Fruit fly (Drosophila melanogaster) whole organism, embryonic: ENCODE measurements around the gene Dlip1.
A peak's percentile ranks its signal among the peaks of the same experiment; 100 is the strongest.

Experiments used
- CG10209 ChIP-seq: fragments of 200-800 bp; sonication (Bioruptor generic); optimal IDR thresholded peaks from 3 replicates; lab custom pipeline; 2017; ENCODE audit warnings: missing biosample characterization, mild to moderate bottlenecking, missing genetic modification characterization, missing genetic modification reagents
- CG10543 ChIP-seq: fragments of 200-800 bp; sonication (Bioruptor generic); optimal IDR thresholded peaks from 3 replicates; lab custom pipeline; 2017; ENCODE audit warnings: missing biosample characterization, mild to moderate bottlenecking, missing genetic modification characterization, moderate library complexity
- CG13894 ChIP-seq: fragments of 200-800 bp; sonication (Bioruptor generic); optimal IDR thresholded peaks from 3 replicates; lab custom pipeline; 2018; ENCODE audit warnings: missing biosample characterization, mild to moderate bottlenecking, missing genetic modification characterization, moderate library complexity
- CG14014 ChIP-seq: fragments of 200-800 bp; sonication (Bioruptor generic); IDR thresholded peaks from 2 replicates; pipeline ENCODE4 v1.3.6; 2022; ENCODE audit warnings: missing biosample characterization, missing genetic modification characterization
- CG17361 ChIP-seq: fragments of 200-800 bp; sonication (Bioruptor generic); IDR thresholded peaks from 3 replicates; pipeline ENCODE4 v1.3.6; 2022; ENCODE audit warnings: missing biosample characterization, missing genetic modification characterization
- CG18764 ChIP-seq: fragments of 200-800 bp; sonication (Bioruptor generic); optimal IDR thresholded peaks from 3 replicates; lab custom pipeline; 2016; ENCODE audit warnings: missing biosample characterization, missing genetic modification characterization
- CG2875 ChIP-seq: fragments of 200-800 bp; sonication (Bioruptor generic); optimal IDR thresholded peaks from 2 replicates; lab custom pipeline; 2017; ENCODE audit warnings: missing biosample characterization, mild to moderate bottlenecking, missing genetic modification characterization, missing genetic modification reagents
- CG32532 ChIP-seq: fragments of 200-800 bp; sonication (Bioruptor generic); IDR thresholded peaks from 2 replicates; pipeline ENCODE4 v1.3.6; 2022; ENCODE audit warnings: missing biosample characterization, missing genetic modification characterization
- CG34376 ChIP-seq: fragments of 200-800 bp; sonication (Bioruptor generic); optimal IDR thresholded peaks from 2 replicates; lab custom pipeline; 2018; ENCODE audit warnings: missing biosample characterization, mild to moderate bottlenecking, missing genetic modification characterization
- CG3995 ChIP-seq: fragments of 200-800 bp; sonication (Bioruptor generic); optimal IDR thresholded peaks from 3 replicates; lab custom pipeline; 2016; ENCODE audit warnings: missing biosample characterization, missing genetic modification characterization
- CG42726 ChIP-seq: fragments of 200-800 bp; sonication (Bioruptor generic); IDR thresholded peaks from 2 replicates; pipeline ENCODE4 v1.3.6; 2022; ENCODE audit warnings: missing biosample characterization, missing genetic modification characterization; ENCODE audit not compliant: partially characterized antibody
- CG6854 ChIP-seq: fragments of 200-800 bp; sonication (Bioruptor generic); optimal IDR thresholded peaks from 3 replicates; lab custom pipeline; 2017; ENCODE audit warnings: missing biosample characterization, mild to moderate bottlenecking, missing genetic modification characterization
- CG7271 ChIP-seq: fragments of 200-800 bp; sonication (Bioruptor generic); optimal IDR thresholded peaks from 2 replicates; lab custom pipeline; 2018; ENCODE audit warnings: missing biosample characterization, mild to moderate bottlenecking, missing genetic modification characterization, moderate library complexity
- CG7839 ChIP-seq: fragments of 200-800 bp; sonication (Bioruptor generic); optimal IDR thresholded peaks from 3 replicates; lab custom pipeline; 2018; ENCODE audit warnings: missing biosample characterization, mild to moderate bottlenecking, missing genetic modification characterization, moderate library complexity
- CG8290 ChIP-seq, 3 experiments: fragments of 200-800 bp; sonication (Bioruptor generic); optimal IDR thresholded peaks; 2 replicates each; lab custom pipeline; 2016 to 2019; ENCODE audit warnings: missing biosample characterization in 3 of 3, missing genetic modification characterization in 3 of 3, mild to moderate bottlenecking in 2 of 3, moderate library complexity in 1 of 3
- CG9727 ChIP-seq: fragments of 200-800 bp; sonication (Bioruptor generic); optimal IDR thresholded peaks from 3 replicates; lab custom pipeline; 2017; ENCODE audit warnings: missing biosample characterization, mild to moderate bottlenecking, missing genetic modification characterization
- CkIIα-i1 ChIP-seq: fragments of 200-800 bp; sonication (Bioruptor generic); IDR thresholded peaks from 2 replicates; pipeline ENCODE4 v1.3.6; 2022; ENCODE audit warnings: missing biosample characterization, missing genetic modification characterization
- Dll ChIP-seq: fragments of 200-800 bp; sonication (Bioruptor generic); IDR thresholded peaks from 4 replicates; pipeline ENCODE4 v1.3.6; 2022; ENCODE audit warnings: missing biosample characterization, missing genetic modification characterization; ENCODE audit not compliant: partially characterized antibody
- E2f1 ChIP-seq: fragments of 200-800 bp; sonication (Bioruptor generic); IDR thresholded peaks from 2 replicates; pipeline ENCODE4 v1.3.6; 2022; ENCODE audit warnings: missing biosample characterization, missing genetic modification characterization
- Gsc ChIP-seq: fragments of 200-800 bp; sonication (Bioruptor generic); IDR thresholded peaks from 2 replicates; pipeline ENCODE4 v1.3.6; 2022; ENCODE audit warnings: missing biosample characterization, missing genetic modification characterization
- HLH3B ChIP-seq: fragments of 200-800 bp; sonication (Bioruptor generic); IDR thresholded peaks from 2 replicates; pipeline ENCODE4 v1.3.6; 2022; ENCODE audit warnings: missing biosample characterization, missing genetic modification characterization
- Hand ChIP-seq: fragments of 200-800 bp; sonication (Bioruptor generic); optimal IDR thresholded peaks from 2 replicates; lab custom pipeline; 2017; ENCODE audit warnings: mild to moderate bottlenecking, missing biosample characterization, missing genetic modification reagents, missing genetic modification characterization
- Hey ChIP-seq: fragments of 200-800 bp; sonication (Bioruptor generic); optimal IDR thresholded peaks from 3 replicates; lab custom pipeline; 2018; ENCODE audit warnings: missing biosample characterization, mild to moderate bottlenecking, missing genetic modification characterization
- Lhr ChIP-seq: fragments of 200-800 bp; sonication (Bioruptor generic); optimal IDR thresholded peaks from 3 replicates; lab custom pipeline; 2017; ENCODE audit warnings: mild to moderate bottlenecking, missing biosample characterization, missing genetic modification reagents, missing genetic modification characterization
- MBD-R2 ChIP-seq: fragments of 200-800 bp; sonication (Bioruptor generic); IDR thresholded peaks from 2 replicates; pipeline ENCODE4 v1.3.6; 2022; ENCODE audit warnings: missing biosample characterization, missing genetic modification characterization
- Rx ChIP-seq: fragments of 200-800 bp; sonication (Bioruptor generic); IDR thresholded peaks from 2 replicates; pipeline ENCODE4 v1.3.6; 2022; ENCODE audit warnings: missing biosample characterization, missing genetic modification characterization
- Side ChIP-seq: fragments of 200-800 bp; sonication (Bioruptor generic); optimal IDR thresholded peaks from 2 replicates; lab custom pipeline; 2016; ENCODE audit warnings: missing biosample characterization, missing genetic modification characterization
- Usf ChIP-seq: fragments of 200-800 bp; sonication (Bioruptor generic); optimal IDR thresholded peaks from 2 replicates; lab custom pipeline; 2017; ENCODE audit warnings: missing genotype, missing biosample characterization, missing genetic modification characterization
- amos ChIP-seq: fragments of 200-800 bp; sonication (Bioruptor generic); IDR thresholded peaks from 2 replicates; pipeline ENCODE4 v1.3.6; 2022; ENCODE audit warnings: missing biosample characterization, missing genetic modification characterization; ENCODE audit not compliant: partially characterized antibody
- az2 ChIP-seq: fragments of 200-800 bp; sonication (Bioruptor generic); optimal IDR thresholded peaks from 3 replicates; lab custom pipeline; 2016; ENCODE audit warnings: missing biosample characterization, missing genetic modification characterization
- bab2 ChIP-seq: fragments of 200-800 bp; sonication (Bioruptor generic); optimal IDR thresholded peaks from 2 replicates; lab custom pipeline; 2016; ENCODE audit warnings: missing biosample characterization, missing genetic modification characterization
- cg ChIP-seq: fragments of 200-800 bp; sonication (Bioruptor generic); optimal IDR thresholded peaks from 3 replicates; lab custom pipeline; 2019; ENCODE audit warnings: missing biosample characterization, mild to moderate bottlenecking, missing genetic modification characterization, moderate library complexity
- chif ChIP-seq, 2 experiments: fragments of 200-800 bp; sonication (Bioruptor generic); optimal IDR thresholded peaks; 3 replicates each; lab custom pipeline; 2016; ENCODE audit warnings: missing biosample characterization in 2 of 2, missing genetic modification characterization in 2 of 2
- chinmo ChIP-seq: fragments of 200-800 bp; sonication (Bioruptor generic); IDR thresholded peaks from 4 replicates; pipeline ENCODE4 v1.3.6; 2022; ENCODE audit warnings: missing biosample characterization, missing genetic modification characterization; ENCODE audit not compliant: partially characterized antibody
- corto ChIP-seq: fragments of 200-800 bp; sonication (Bioruptor generic); optimal IDR thresholded peaks from 2 replicates; lab custom pipeline; 2016; ENCODE audit warnings: missing biosample characterization, mild to moderate bottlenecking, missing genetic modification characterization, moderate library complexity
- danr ChIP-seq: fragments of 200-800 bp; sonication (Bioruptor generic); IDR thresholded peaks from 2 replicates; pipeline ENCODE4 v1.3.6; 2022; ENCODE audit warnings: missing biosample characterization, missing genetic modification characterization
- knrl ChIP-seq: fragments of 200-800 bp; sonication (Bioruptor generic); IDR thresholded peaks from 3 replicates; pipeline ENCODE4 v1.3.6; 2022; ENCODE audit warnings: missing biosample characterization, missing genetic modification characterization; ENCODE audit not compliant: partially characterized antibody
- mirr ChIP-seq: fragments of 200-800 bp; sonication (Bioruptor generic); optimal IDR thresholded peaks from 3 replicates; lab custom pipeline; 2018; ENCODE audit warnings: missing biosample characterization, mild to moderate bottlenecking, missing genetic modification characterization
- pita ChIP-seq: fragments of 200-800 bp; sonication (Bioruptor generic); optimal IDR thresholded peaks from 2 replicates; lab custom pipeline; 2017; ENCODE audit warnings: missing biosample characterization, mild to moderate bottlenecking, missing genetic modification characterization
- pnt ChIP-seq: fragments of 200-800 bp; sonication (Bioruptor generic); optimal IDR thresholded peaks from 3 replicates; lab custom pipeline; 2016; ENCODE audit warnings: missing biosample characterization, missing genetic modification characterization
- psq ChIP-seq: fragments of 200-800 bp; sonication (Bioruptor generic); optimal IDR thresholded peaks from 2 replicates; lab custom pipeline; 2017; ENCODE audit warnings: missing biosample characterization, missing genetic modification characterization
- ro ChIP-seq: fragments of 200-800 bp; sonication (Bioruptor generic); IDR thresholded peaks from 2 replicates; pipeline ENCODE4 v1.3.6; 2022; ENCODE audit warnings: missing biosample characterization, missing genetic modification characterization
- shn ChIP-seq: fragments of 200-800 bp; sonication (Bioruptor generic); optimal IDR thresholded peaks from 3 replicates; lab custom pipeline; 2016; ENCODE audit warnings: missing biosample characterization, missing genetic modification characterization
- sob ChIP-seq: fragments of 200-800 bp; sonication (Bioruptor generic); IDR thresholded peaks from 2 replicates; pipeline ENCODE4 v1.3.6; 2022; ENCODE audit warnings: missing biosample characterization, missing genetic modification characterization
- tio ChIP-seq: fragments of 200-800 bp; sonication (Bioruptor generic); optimal IDR thresholded peaks from 2 replicates; lab custom pipeline; 2017; ENCODE audit warnings: missing biosample characterization, missing genetic modification characterization, inconsistent platforms
- trh ChIP-seq: fragments of 200-800 bp; sonication (Bioruptor generic); optimal IDR thresholded peaks from 2 replicates; lab custom pipeline; 2016; ENCODE audit warnings: missing biosample characterization, missing genetic modification characterization
- tup ChIP-seq: fragments of 200-800 bp; sonication (Bioruptor generic); optimal IDR thresholded peaks from 2 replicates; lab custom pipeline; 2016; ENCODE audit warnings: missing biosample characterization, mild to moderate bottlenecking, missing genetic modification characterization, moderate library complexity
- unc-4 ChIP-seq: fragments of 200-800 bp; sonication (Bioruptor generic); IDR thresholded peaks from 2 replicates; pipeline ENCODE4 v1.3.6; 2022; ENCODE audit warnings: missing biosample characterization, missing genetic modification characterization; ENCODE audit not compliant: partially characterized antibody
- usp ChIP-seq: fragments of >200 bp; optimal IDR thresholded peaks from 2 replicates; lab custom pipeline; 2017; ENCODE audit warnings: missing biosample characterization, missing genetic modification characterization
- zfh1 ChIP-seq: fragments of 200-800 bp; sonication (Bioruptor generic); IDR thresholded peaks from 3 replicates; pipeline ENCODE4 v1.3.6; 2022; ENCODE audit warnings: missing biosample characterization, missing genetic modification characterization

Dlip1 gene

dm6 chrX:9152127-9152598 lies 6.3 kb upstream of the Dlip1 start (continued):
- TF ChIP-seq pita (no peak), HLH3B (GFP tag; lab: Robert Waterston, UW) (peak; percentile 53; the same call in 1 of the 2 replicates), CG7271 (tag; lab: Kevin White, UChicago) (no peak), E2f1 (no peak), Hey (tag; lab: Kevin White, UChicago) (no peak), Rx (GFP tag; lab: Robert Waterston, UW) (no peak), trh (GFP tag; lab: Kevin White, UChicago) (no peak), amos (GFP tag; lab: Robert Waterston, UW) (peak; percentile 33; the same call in 1 of the 2 replicates), CG6854 (GFP tag; lab: Kevin White, UChicago) (no peak), CG42726 (GFP tag; lab: Robert Waterston, UW) (no peak), shn (GFP tag; lab: Kevin White, UChicago) (no peak), knrl (GFP tag; lab: Robert Waterston, UW) (no peak), Lhr (no peak), unc-4 (GFP tag; lab: Robert Waterston, UW) (0 out of 2 replicates have a peak, but pooled peaks have one; percentile 23), zfh1 (GFP tag; lab: Robert Waterston, UW) (peak; percentile 49; the same call in 1 of the 3 replicates), CG2875 (no peak), tup (GFP tag; lab: Kevin White, UChicago) (no peak), corto (GFP tag; lab: Kevin White, UChicago) (peak; percentile 10), Gsc (GFP tag; lab: Robert Waterston, UW) (no peak), CG10543 (GFP tag; lab: Kevin White, UChicago) (peak; percentile 68), CG8290 (GFP tag; optimal IDR thresholded peaks at IDR 0.05; lab: Kevin White, UChicago) (peak; percentile 3), CG8290 (tag; optimal IDR thresholded peaks at IDR 0.05; lab: Kevin White, UChicago) (no peak), Hand (GFP tag; lab: Kevin White, UChicago) (no peak), chinmo (peak; percentile 97), CG7839 (tag; lab: Kevin White, UChicago) (peak; percentile 33), sob (GFP tag; lab: Robert Waterston, UW) (peak; percentile 64; the same call in 1 of the 2 replicates), chif (GFP tag; optimal IDR thresholded peaks at IDR 0.05; lab: Kevin White, UChicago) (peak in 1 of 2 experiments; percentile 13), usp (GFP tag; lab: Kevin White, UChicago) (no peak), Dll (GFP tag; lab: Robert Waterston, UW) (no peak), psq (GFP tag; lab: Kevin White, UChicago) (no peak), Usf (GFP tag; lab: Kevin White, UChicago) (no peak), cg (peak; percentile 92), CkIIα-i1 (no peak), Side (GFP tag; lab: Kevin White, UChicago) (no peak), ro (no peak), CG32532 (peak; percentile 65; the same call in 1 of the 2 replicates), bab2 (GFP tag; lab: Kevin White, UChicago) (no peak), CG17361 (GFP tag; lab: Robert Waterston, UW) (0 out of 3 replicates have a peak, but pooled peaks have one; percentile 18), CG3995 (no peak), CG13894 (tag; lab: Kevin White, UChicago) (peak; percentile 69), CG18764 (GFP tag; lab: Kevin White, UChicago) (no peak), danr (no peak), CG34376 (GFP tag; lab: Kevin White, UChicago) (peak; percentile 59), tio (no peak), CG10209 (no peak), pnt (GFP tag; lab: Kevin White, UChicago) (no peak), az2 (GFP tag; lab: Kevin White, UChicago) (peak; percentile 33), CG14014 (GFP tag; lab: Robert Waterston, UW) (peak; percentile 59; the same call in 1 of the 2 replicates), CG9727 (GFP tag; lab: Kevin White, UChicago) (peak; percentile 30), MBD-R2 (GFP tag; lab: Robert Waterston, UW) (peak; percentile 31), mirr (GFP tag; lab: Kevin White, UChicago) (peak; percentile 67)
